Fruit fly (Drosophila melanogaster): ENCODE data around the gene CG10435.
"Not testable (repeated sequence)": the region's sequence is repeated elsewhere in the genome, so short reads cannot be mapped to it uniquely, and the experiment has no call there.

dm6 chr3R:8048867-8049266, 35.9 kb upstream of the CG10435 start, which contains the start of gene CG43618:
- not testable (repeated sequence) for TF ChIP-seq CG32121 (GFP tag; IDR thresholded peaks at IDR 0.05); CG12605 (GFP tag; IDR thresholded peaks at IDR 0.05); CG8301 (tag; optimal IDR thresholded peaks at IDR 0.05); Pif1A (GFP tag; optimal IDR thresholded peaks at IDR 0.05); CG17806 (tag; optimal IDR thresholded peaks at IDR 0.05); CG9948 (tag; optimal IDR thresholded peaks at IDR 0.05); Ets98B (GFP tag; IDR thresholded peaks at IDR 0.05); EcR (GFP tag; optimal IDR thresholded peaks at IDR 0.05)
